Worm (Caenorhabditis elegans) whole organism, L4 larva: ENCODE data around the gene F37B12.3.

Experiments used
- D1046.2 ChIP-seq: fragments of 200-800 bp; sonication (Bioruptor generic); IDR thresholded peaks from 2 replicates; pipeline ENCODE4 v1.3.6; 2022; ENCODE audit warnings: missing genetic modification characterization, missing compliant biosample characterization
- F26F4.8 ChIP-seq: fragments of 200-800 bp; sonication (Bioruptor generic); conservative IDR thresholded peaks from 2 replicates; pipeline ENCODE4 v1.3.6; 2022; ENCODE audit warnings: missing genetic modification characterization, missing compliant biosample characterization
- F37D6.2 ChIP-seq: sonication (generic microtip); optimal IDR thresholded peaks from 2 replicates; lab custom pipeline; 2016; ENCODE audit warnings: mild to moderate bottlenecking, missing genetic modification characterization, missing compliant biosample characterization
- F49E8.2 ChIP-seq: sonication (generic microtip); optimal IDR thresholded peaks from 2 replicates; lab custom pipeline; 2016; ENCODE audit warnings: missing compliant biosample characterization, mild to moderate bottlenecking, missing genetic modification characterization, borderline replicate concordance
- T20F7.1 ChIP-seq: fragments of 200-800 bp; sonication (Bioruptor generic); optimal IDR thresholded peaks from 2 replicates; lab custom pipeline; 2018; ENCODE audit warnings: mild to moderate bottlenecking, missing genetic modification characterization, missing compliant biosample characterization
- Y48G9A.11 ChIP-seq: fragments of 200-800 bp; sonication (Bioruptor generic); IDR thresholded peaks from 2 replicates; pipeline ENCODE4 v1.3.6; 2022; ENCODE audit warnings: missing genetic modification reagents, missing genetic modification characterization, missing compliant biosample characterization
- Y75B8A.6 ChIP-seq: fragments of 200-800 bp; sonication (Bioruptor generic); IDR thresholded peaks from 2 replicates; pipeline ENCODE4 v1.3.6; 2022; ENCODE audit warnings: missing genetic modification reagents, missing genetic modification characterization, missing compliant biosample characterization
- ZK546.5 ChIP-seq, 2 experiments: sonication (generic microtip); optimal IDR thresholded peaks; 2 replicates each; lab custom pipeline; 2017; ENCODE audit warnings: missing biosample characterization in 2 of 2, missing genetic modification characterization in 2 of 2
- aha-1 ChIP-seq: fragments of 150-350 bp; peaks from one replicate; lab custom pipeline; 2014; ENCODE audit warnings: missing biosample characterization, missing genetic modification characterization
- aly-2 ChIP-seq: sonication (generic microtip); optimal IDR thresholded peaks from 2 replicates; lab custom pipeline; 2018; ENCODE audit warnings: missing biosample characterization, missing genetic modification characterization
- arid-1 ChIP-seq: fragments of 200-800 bp; sonication (Bioruptor generic); conservative IDR thresholded peaks from 2 replicates; pipeline ENCODE4 v1.3.6; 2022; ENCODE audit warnings: missing genetic modification reagents, missing genetic modification characterization, missing compliant biosample characterization
- ceh-20 ChIP-seq: fragments of 200-800 bp; sonication (Bioruptor generic); IDR thresholded peaks from 2 replicates; pipeline ENCODE4 v1.3.6; 2022; ENCODE audit warnings: missing genetic modification reagents, missing genetic modification characterization, missing compliant biosample characterization
- ceh-32 ChIP-seq: sonication (generic microtip); optimal IDR thresholded peaks from 2 replicates; lab custom pipeline; 2016; ENCODE audit warnings: mild to moderate bottlenecking, missing genetic modification characterization, missing compliant biosample characterization; ENCODE audit not compliant: poor library complexity
- ces-1 ChIP-seq: fragments of 150-350 bp; sonication (generic microtip); optimal IDR thresholded peaks from 4 replicates; lab custom pipeline; 2014; ENCODE audit warnings: missing biosample characterization, missing genetic modification reagents, missing genetic modification characterization
- daf-12 ChIP-seq: fragments of 150-350 bp; optimal IDR thresholded peaks from 2 replicates; lab custom pipeline; 2014; ENCODE audit warnings: missing biosample characterization, missing genetic modification reagents, missing genetic modification characterization
- dpl-1 ChIP-seq: fragments of 150-350 bp; optimal IDR thresholded peaks from 2 replicates; lab custom pipeline; 2014; ENCODE audit warnings: missing biosample characterization, missing genetic modification reagents, missing genetic modification characterization
- egl-43 ChIP-seq: fragments of 200-800 bp; sonication (Bioruptor generic); IDR thresholded peaks from 2 replicates; pipeline ENCODE4 v1.3.6; 2022; ENCODE audit warnings: missing genetic modification reagents, missing genetic modification characterization, missing compliant biosample characterization
- gei-8 ChIP-seq: fragments of 200-800 bp; sonication (Bioruptor generic); optimal IDR thresholded peaks from 2 replicates; lab custom pipeline; 2018; ENCODE audit warnings: mild to moderate bottlenecking, missing genetic modification characterization, missing compliant biosample characterization
- hlh-11 ChIP-seq: fragments of 200-800 bp; sonication (Bioruptor generic); optimal IDR thresholded peaks from 2 replicates; lab custom pipeline; 2018; ENCODE audit warnings: mild to moderate bottlenecking, missing genetic modification characterization, missing compliant biosample characterization
- lin-1 ChIP-seq: fragments of 200-800 bp; sonication (Bioruptor generic); IDR thresholded peaks from 2 replicates; pipeline ENCODE4 v1.3.6; 2022; ENCODE audit warnings: missing genetic modification reagents, missing genetic modification characterization, missing compliant biosample characterization
- lin-29 ChIP-seq: fragments of 200-800 bp; sonication (Bioruptor generic); IDR thresholded peaks from 2 replicates; pipeline ENCODE4 v1.3.6; 2022; ENCODE audit warnings: missing genetic modification reagents, missing genetic modification characterization, missing compliant biosample characterization
- lin-39 ChIP-seq: fragments of 150-350 bp; optimal IDR thresholded peaks from 2 replicates; lab custom pipeline; 2014; ENCODE audit warnings: missing biosample characterization, missing genetic modification reagents, missing genetic modification characterization
- lsy-2 ChIP-seq, 2 experiments: fragments of 150-350 bp in 1 of 2; sonication (generic microtip) in 1 of 2; optimal IDR thresholded peaks; 2 replicates each; lab custom pipeline; 2014 to 2017; ENCODE audit warnings: missing biosample characterization in 2 of 2, missing genetic modification characterization in 2 of 2
- madf-5 ChIP-seq, 2 experiments: fragments of 200-800 bp; sonication (Bioruptor generic); IDR thresholded peaks; 2 replicates each; pipeline ENCODE4 v1.3.6; 2022; ENCODE audit warnings: missing compliant biosample characterization in 2 of 2, missing genetic modification characterization in 2 of 2
- madf-9 ChIP-seq: fragments of 200-800 bp; sonication (Bioruptor generic); conservative IDR thresholded peaks from 2 replicates; pipeline ENCODE4 v1.3.6; 2022; ENCODE audit warnings: missing genetic modification reagents, missing genetic modification characterization, missing compliant biosample characterization
- mdt-29 ChIP-seq: fragments of 200-800 bp; sonication (Bioruptor generic); IDR thresholded peaks from 2 replicates; pipeline ENCODE4 v1.3.6; 2022; ENCODE audit warnings: missing genetic modification reagents, missing genetic modification characterization, missing compliant biosample characterization
- mes-2 ChIP-seq: sonication (generic microtip); optimal IDR thresholded peaks from 2 replicates; lab custom pipeline; 2016; ENCODE audit warnings: missing genotype, mild to moderate bottlenecking, missing genetic modification characterization, missing compliant biosample characterization; ENCODE audit not compliant: poor library complexity, severe bottlenecking
- nhr-102 ChIP-seq: sonication (generic microtip); optimal IDR thresholded peaks from 2 replicates; lab custom pipeline; 2016; ENCODE audit warnings: mild to moderate bottlenecking, missing genetic modification characterization, moderate library complexity, missing compliant biosample characterization
- nhr-237 ChIP-seq: sonication (generic microtip); optimal IDR thresholded peaks from 2 replicates; lab custom pipeline; 2017; ENCODE audit warnings: missing biosample characterization, missing genetic modification characterization
- nhr-42 ChIP-seq: fragments of 200-800 bp; sonication (Bioruptor generic); IDR thresholded peaks from 2 replicates; pipeline ENCODE4 v1.3.6; 2022; ENCODE audit warnings: missing genetic modification characterization, missing compliant biosample characterization
- pqm-1 ChIP-seq: sonication (generic microtip); optimal IDR thresholded peaks from 2 replicates; lab custom pipeline; 2017; ENCODE audit warnings: missing biosample characterization, missing genetic modification characterization
- sdz-12 ChIP-seq: fragments of 200-800 bp; sonication (Bioruptor generic); optimal IDR thresholded peaks from 2 replicates; lab custom pipeline; 2018; ENCODE audit warnings: mild to moderate bottlenecking, missing genetic modification characterization, missing compliant biosample characterization
- tag-97 ChIP-seq: fragments of 200-800 bp; sonication (Bioruptor generic); IDR thresholded peaks from 2 replicates; pipeline ENCODE4 v1.3.6; 2022; ENCODE audit warnings: missing genetic modification characterization, missing compliant biosample characterization
- unc-62 ChIP-seq, 3 experiments: fragments of 150-350 bp in 1 of 3; sonication (generic microtip); optimal IDR thresholded peaks in 2 of 3; peaks in 1 of 3; 1 replicate in 1 of 3; 2 replicates in 2 of 3; lab custom pipeline; 2014 to 2017; ENCODE audit warnings: missing biosample characterization in 3 of 3, missing genetic modification characterization in 3 of 3, missing genetic modification reagents in 3 of 3, missing genotype in 1 of 3
- zag-1 ChIP-seq: fragments of 150-350 bp; optimal IDR thresholded peaks from 2 replicates; lab custom pipeline; 2014; ENCODE audit warnings: missing biosample characterization, missing genetic modification characterization

F37B12.3 gene

ce11 chrII:9001743-9002222 is 39.4 kb downstream of the F37B12.3 start, which contains the start of gene F44G4.6:
Gene F44G4.6 (minus strand): TSS chrII:9001793.
- TF ChIP-seq unc-62 (GFP tag; optimal IDR thresholded peaks at IDR 0.05 in 1 of 2; lab: Kevin White, UChicago) (peak in 1 of 2 experiments; percentile 95), unc-62 (tag; optimal IDR thresholded peaks at IDR 0.05; lab: Kevin White, UChicago) (no peak), F37D6.2 (tag; lab: Kevin White, UChicago) (no peak), D1046.2 (no peak), tag-97 (no peak), madf-5 (GFP tag; IDR thresholded peaks at IDR 0.05; lab: Robert Waterston, UW) (no peak), gei-8 (GFP tag; lab: Kevin White, UChicago) (no peak)
- TF ChIP-seq, all 104 proteins: peak for 1

- TF ChIP-seq ceh-20 (GFP tag; lab: Robert Waterston, UW) (no peak), nhr-237 (no peak), lin-1 (GFP tag; lab: Robert Waterston, UW) (no peak), daf-12 (tag; lab: Kevin White, UChicago) (no peak), egl-43 (GFP tag; lab: Robert Waterston, UW) (no peak), nhr-42 (no peak), nhr-102 (tag; lab: Kevin White, UChicago) (no peak), lin-29 (GFP tag; lab: Robert Waterston, UW) (no peak), ZK546.5 (tag; optimal IDR thresholded peaks at IDR 0.05; lab: Kevin White, UChicago) (no peak), dpl-1 (GFP tag; lab: Kevin White, UChicago) (no peak)
Observed at ce11 chrII:9000331-9000730, 40.9 kb downstream of the F37B12.3 start, which contains the start of gene F44G4.5. Gene F44G4.5 (minus strand): TSS chrII:9000431.

- no peak for TF ChIP-seq ZK546.5 (tag; optimal IDR thresholded peaks at IDR 0.05; lab: Kevin White, UChicago)
- peak; percentile 29 for TF ChIP-seq dpl-1 (GFP tag; lab: Kevin White, UChicago)
- no peak for TF ChIP-seq madf-9 (GFP tag; lab: Robert Waterston, UW)
- TF ChIP-seq pqm-1 (tag; lab: Kevin White, UChicago), result no peak
- TF ChIP-seq gei-8 (GFP tag; lab: Kevin White, UChicago), result no peak
- TF ChIP-seq mes-2 (tag; lab: Kevin White, UChicago), result peak; percentile 55
- no peak for TF ChIP-seq ceh-32 (tag; lab: Kevin White, UChicago)
- TF ChIP-seq daf-12 (tag; lab: Kevin White, UChicago), result no peak
- peak; percentile 27 for TF ChIP-seq T20F7.1 (GFP tag; lab: Kevin White, UChicago)
- TF ChIP-seq lsy-2 (tag; optimal IDR thresholded peaks at IDR 0.05; lab: Kevin White, UChicago), result peak in 1 of 2 experiments; percentile 93
- TF ChIP-seq hlh-11 (tag; lab: Kevin White, UChicago), result no peak
- no peak for TF ChIP-seq Y75B8A.6
- no peak for TF ChIP-seq lin-39 (tag; lab: Kevin White, UChicago)
- no peak for TF ChIP-seq sdz-12 (GFP tag; lab: Kevin White, UChicago)
- TF ChIP-seq nhr-42, result no peak
- TF ChIP-seq Y48G9A.11 (GFP tag; lab: Robert Waterston, UW), result no peak
- TF ChIP-seq mdt-29, result no peak
- TF ChIP-seq aha-1 (tag; lab: Kevin White, UChicago), result peak; percentile 44
- TF ChIP-seq unc-62 (GFP tag; optimal IDR thresholded peaks at IDR 0.05 in 1 of 2; lab: Kevin White, UChicago), result peak in 1 of 2 experiments; percentile 37
- no peak for TF ChIP-seq unc-62 (tag; optimal IDR thresholded peaks at IDR 0.05; lab: Kevin White, UChicago)
- no peak for TF ChIP-seq arid-1 (GFP tag; lab: Robert Waterston, UW)
Observed at ce11 chrII:8997479-8997878, 43.7 kb downstream of the F37B12.3 start, which contains the start of the genes F44G4.3 and tdp-1. Gene F44G4.3 (minus strand): TSS chrII:8997662. Gene tdp-1 (plus strand): TSS chrII:8997825.

- no peak for TF ChIP-seq arid-1 (GFP tag; lab: Robert Waterston, UW)
- no peak for TF ChIP-seq aly-2 (tag; lab: Kevin White, UChicago)
- TF ChIP-seq ces-1 (GFP tag; lab: Kevin White, UChicago), result no peak
- TF ChIP-seq zag-1 (tag; lab: Kevin White, UChicago), result no peak
- TF ChIP-seq F26F4.8 (GFP tag; lab: Robert Waterston, UW), result no peak
- TF ChIP-seq F49E8.2, result no peak
Observed at ce11 chrII:8996064-8996463, 45.1 kb downstream of the F37B12.3 start, which contains the start of gene ndub-2. Gene ndub-2 (plus strand): TSS chrII:8996364.
